Fruit fly (Drosophila melanogaster) Kc167 (cell line): ENCODE results near the gene CG2680.

Experiments used
- Myc ChIP-seq: fragments of >200 bp; optimal IDR thresholded peaks from 2 replicates; lab custom pipeline; 2017; ENCODE audit warnings: missing external identifiers
- Sin3A ChIP-seq: fragments of >200 bp; optimal IDR thresholded peaks from 2 replicates; lab custom pipeline; 2018; ENCODE audit warnings: missing external identifiers
- h ChIP-seq: fragments of >200 bp; optimal IDR thresholded peaks from 3 replicates; lab custom pipeline; 2018; ENCODE audit warnings: missing external identifiers
- insv ChIP-seq: fragments of >200 bp; optimal IDR thresholded peaks from 3 replicates; lab custom pipeline; 2018; ENCODE audit warnings: missing external identifiers
- psq ChIP-seq: fragments of >200 bp; optimal IDR thresholded peaks from 2 replicates; lab custom pipeline; 2017; ENCODE audit warnings: missing external identifiers
- ttk ChIP-seq: sonication (Bioruptor generic); optimal IDR thresholded peaks from 2 replicates; lab custom pipeline; 2017; ENCODE audit warnings: missing external identifiers

CG2680 gene

dm6 chrX:2683926-2684325 lies 23.3 kb downstream of the CG2680 start:
- TF ChIP-seq Sin3A (lab: Kevin White, UChicago) (no peak), Myc (lab: Kevin White, UChicago) (no peak), ttk (no peak), h (lab: Kevin White, UChicago) (no peak), psq (no peak), insv (lab: Kevin White, UChicago) (no peak)

DNA sequence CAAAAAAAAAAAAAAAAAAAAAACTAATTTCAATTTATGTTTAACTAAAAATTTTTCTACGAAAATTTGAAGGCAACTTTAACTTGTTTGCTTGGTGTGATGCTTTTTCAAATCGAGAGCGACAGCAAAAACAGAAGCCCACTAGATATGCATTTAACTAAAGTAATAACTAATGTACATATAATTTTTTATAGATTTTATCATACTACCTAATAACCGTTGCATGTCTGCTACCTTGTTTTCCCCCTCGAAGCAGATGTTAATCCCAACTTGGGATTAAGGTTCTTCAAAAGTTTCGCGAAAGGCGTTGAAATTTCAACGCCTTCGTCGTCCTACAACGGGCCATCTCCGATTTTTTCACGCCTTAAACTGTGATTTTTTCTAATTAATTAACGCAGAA lies 24.4 kb downstream of the CG2680 start, which contains the start of gene CG2652:
CG2652 (minus strand) TSS at position 101 of the 400 bp plus-strand sequence.
- no peak for TF ChIP-seq Myc (lab: Kevin White, UChicago)
- TF ChIP-seq Sin3A (lab: Kevin White, UChicago) = no peak
- TF ChIP-seq insv (lab: Kevin White, UChicago) = no peak
- no peak for TF ChIP-seq psq
- TF ChIP-seq h (lab: Kevin White, UChicago) = no peak
- TF ChIP-seq ttk = no peak

- no peak for TF ChIP-seq ttk
- no peak for TF ChIP-seq Myc (lab: Kevin White, UChicago)
Measured at dm6 chrX:2681601-2682000, 25.6 kb downstream of the CG2680 start, which contains the start of gene HLH3B. Gene HLH3B, minus strand, starts transcription at chrX:2681723.

dm6 chrX:2677024-2677589 lies 30.1 kb downstream of the CG2680 start:
- no peak for TF ChIP-seq psq
- no peak for TF ChIP-seq Myc (lab: Kevin White, UChicago)
- TF ChIP-seq insv (lab: Kevin White, UChicago) = no peak
- TF ChIP-seq h (lab: Kevin White, UChicago) = no peak

DNA sequence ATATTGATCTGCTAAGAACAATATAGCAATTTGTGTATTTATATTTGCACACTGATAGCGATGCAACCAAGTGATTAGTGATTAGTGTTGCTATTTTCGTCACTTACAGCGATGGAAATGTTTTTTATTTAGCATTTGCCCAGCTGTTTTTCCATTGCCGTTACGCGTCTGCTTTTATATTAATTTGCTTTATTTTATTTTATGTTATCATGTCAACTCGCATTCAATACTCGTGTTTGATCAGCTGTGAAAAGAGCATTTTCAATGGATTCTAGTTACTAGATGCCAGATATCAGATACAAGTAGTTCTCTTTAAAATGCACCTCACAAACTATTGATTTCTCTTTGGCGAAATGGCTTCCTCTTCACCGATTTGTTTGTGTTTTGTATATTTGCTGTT lies 43.8 kb downstream of the CG2680 start:
- TF ChIP-seq Sin3A (lab: Kevin White, UChicago) = no peak
- no peak for TF ChIP-seq psq
- TF ChIP-seq ttk = no peak
- no peak for TF ChIP-seq Myc (lab: Kevin White, UChicago)
- TF ChIP-seq insv (lab: Kevin White, UChicago) = no peak
- no peak for TF ChIP-seq h (lab: Kevin White, UChicago)

DNA sequence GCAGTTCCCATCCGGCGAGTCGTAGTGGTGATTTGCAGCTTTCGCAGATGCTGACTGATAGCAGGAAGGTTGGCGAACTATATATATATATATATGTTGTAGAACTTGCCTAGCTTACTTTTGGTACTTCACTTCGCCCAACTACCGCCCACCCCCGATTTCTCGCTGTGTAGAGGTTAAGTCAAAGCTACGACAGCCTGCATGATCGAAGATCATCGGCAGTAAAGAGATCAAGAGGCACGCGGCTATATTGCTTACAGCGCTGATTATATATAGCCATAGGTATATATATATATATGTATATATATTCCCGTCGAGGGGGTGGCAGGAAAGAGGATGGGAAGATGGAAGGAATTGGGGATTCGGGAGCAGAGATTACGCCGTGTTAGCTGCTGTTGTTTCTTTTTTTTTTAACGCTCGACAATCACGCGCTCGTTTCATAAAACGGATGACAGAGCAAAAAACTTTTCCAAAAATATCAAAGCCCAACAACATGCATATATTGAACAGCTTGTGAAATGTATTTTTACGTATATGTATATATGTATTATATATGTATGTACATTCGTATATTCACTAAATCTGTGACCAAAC lies 44.6 kb downstream of the CG2680 start:
- TF ChIP-seq h (lab: Kevin White, UChicago) (no peak), insv (lab: Kevin White, UChicago) (no peak), Sin3A (lab: Kevin White, UChicago) (no peak), Myc (lab: Kevin White, UChicago) (no peak), psq (no peak)

DNA sequence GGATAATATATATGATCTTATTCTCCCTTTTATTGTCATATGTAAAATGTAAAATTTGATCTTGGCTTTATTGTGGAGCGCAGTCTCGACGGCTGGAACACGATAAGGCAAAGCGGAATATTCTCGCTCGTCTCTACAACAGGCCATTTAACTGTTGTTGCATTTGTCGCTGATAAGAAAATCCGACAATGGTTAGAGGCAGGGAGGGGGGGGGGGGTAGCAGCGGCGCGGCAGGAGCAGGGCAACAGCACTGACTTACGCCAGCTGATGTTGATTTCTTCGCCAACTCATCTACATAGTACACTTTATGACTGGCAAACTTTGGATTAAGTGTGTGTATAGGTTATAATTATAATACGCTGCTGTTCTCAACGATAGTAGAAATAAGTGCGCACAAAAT lies 45.5 kb downstream of the CG2680 start:
- TF ChIP-seq insv (lab: Kevin White, UChicago) = no peak
- no peak for TF ChIP-seq psq
- no peak for TF ChIP-seq Sin3A (lab: Kevin White, UChicago)
- TF ChIP-seq h (lab: Kevin White, UChicago) = no peak
- no peak for TF ChIP-seq Myc (lab: Kevin White, UChicago)
- TF ChIP-seq ttk = no peak

DNA sequence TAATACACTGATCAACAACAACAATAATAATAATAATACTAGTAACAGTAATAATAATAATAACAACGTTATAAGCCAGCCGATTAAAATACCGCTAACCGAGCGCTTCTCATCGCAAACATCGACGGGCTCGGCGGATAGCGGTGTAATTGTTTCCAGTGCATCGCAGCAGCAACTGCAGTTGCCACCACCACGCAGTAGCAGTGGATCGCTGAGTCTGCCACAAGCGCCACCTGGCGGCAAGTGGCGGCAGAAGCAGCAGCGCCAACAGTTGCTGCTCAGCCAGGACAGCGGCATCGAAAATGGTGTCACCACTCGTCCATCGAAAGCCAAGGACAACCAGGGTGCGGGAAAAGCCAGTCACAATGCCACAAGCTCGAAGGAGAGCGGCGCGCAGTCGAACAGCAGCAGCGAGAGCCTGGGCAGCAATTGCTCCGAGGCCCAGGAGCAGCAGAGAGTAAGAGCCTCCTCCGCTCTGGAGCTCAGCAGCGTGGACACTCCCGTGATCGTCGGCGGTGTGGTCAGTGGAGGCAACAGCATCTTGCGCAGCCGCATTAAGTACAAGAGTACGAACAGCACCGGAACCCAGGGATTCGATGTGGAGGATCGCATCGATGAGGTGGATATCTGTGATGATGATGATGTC lies 47.7 kb downstream of the CG2680 start:
- TF ChIP-seq Sin3A (lab: Kevin White, UChicago) (no peak), insv (lab: Kevin White, UChicago) (no peak), Myc (lab: Kevin White, UChicago) (no peak), ttk (no peak), h (lab: Kevin White, UChicago) (no peak), psq (no peak)

dm6 chrX:2658258-2658853 lies 48.9 kb downstream of the CG2680 start:
- TF ChIP-seq ttk = no peak
- no peak for TF ChIP-seq insv (lab: Kevin White, UChicago)
- no peak for TF ChIP-seq psq
- TF ChIP-seq h (lab: Kevin White, UChicago) = no peak
- no peak for TF ChIP-seq Myc (lab: Kevin White, UChicago)
- no peak for TF ChIP-seq Sin3A (lab: Kevin White, UChicago)

DNA sequence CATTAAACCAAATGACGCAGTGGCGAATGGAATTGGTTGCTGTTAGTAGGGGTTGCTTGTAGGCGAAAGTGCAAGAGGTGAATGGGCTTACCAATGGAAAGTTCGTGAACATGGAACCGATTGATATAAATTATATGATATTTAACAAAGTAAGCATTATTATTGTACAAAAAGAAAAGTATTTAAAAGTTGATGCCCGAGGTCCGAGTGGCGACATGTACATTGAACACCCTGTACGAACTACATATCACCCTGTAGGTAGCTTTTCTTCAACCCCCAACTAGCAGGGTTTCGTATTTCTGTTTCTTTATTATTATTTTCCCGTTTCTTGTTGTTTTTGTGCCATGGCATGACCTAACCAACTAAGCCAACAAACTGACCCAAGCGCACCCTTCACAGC lies 50.0 kb downstream of the CG2680 start:
- TF ChIP-seq insv (lab: Kevin White, UChicago) = no peak
